Fruit fly (Drosophila melanogaster) whole organism, pupa: Measurements from ENCODE around the gene CG11334.

Experiments used
- CG10348 ChIP-seq: fragments of 200-800 bp; sonication (Bioruptor generic); IDR thresholded peaks from 2 replicates; pipeline ENCODE4 v1.3.6; 2022; ENCODE audit warnings: missing biosample characterization, missing genetic modification characterization
- CG12605 ChIP-seq: fragments of 200-800 bp; sonication (Bioruptor generic); IDR thresholded peaks from 2 replicates; pipeline ENCODE4 v1.3.6; 2022; ENCODE audit warnings: missing biosample characterization, missing genetic modification characterization
- CG13204 ChIP-seq: fragments of 200-800 bp; sonication (Bioruptor generic); optimal IDR thresholded peaks from 2 replicates; lab custom pipeline; 2018; ENCODE audit warnings: missing biosample characterization, mild to moderate bottlenecking, missing genetic modification characterization, moderate library complexity
- CG14655 ChIP-seq: fragments of 200-800 bp; sonication (Bioruptor generic); optimal IDR thresholded peaks from 3 replicates; lab custom pipeline; 2017; ENCODE audit warnings: mild to moderate bottlenecking, missing biosample characterization, missing genetic modification reagents, missing genetic modification characterization
- CG15710 ChIP-seq: fragments of 200-800 bp; sonication (Bioruptor generic); optimal IDR thresholded peaks from 2 replicates; lab custom pipeline; 2018; ENCODE audit warnings: missing biosample characterization, mild to moderate bottlenecking, missing genetic modification characterization, moderate library complexity
- CG17806 ChIP-seq: fragments of 200-800 bp; sonication (Bioruptor generic); optimal IDR thresholded peaks from 2 replicates; lab custom pipeline; 2018; ENCODE audit warnings: missing biosample characterization, mild to moderate bottlenecking, missing genetic modification characterization, moderate library complexity
- CG32121 ChIP-seq: fragments of 200-800 bp; sonication (Bioruptor generic); IDR thresholded peaks from 2 replicates; pipeline ENCODE4 v1.3.6; 2022; ENCODE audit warnings: missing biosample characterization, missing genetic modification characterization
- CG34367 ChIP-seq: fragments of 200-800 bp; sonication (Bioruptor generic); optimal IDR thresholded peaks from 2 replicates; lab custom pipeline; 2018; ENCODE audit warnings: missing biosample characterization, mild to moderate bottlenecking, missing genetic modification characterization
- CG4496 ChIP-seq: fragments of 200-800 bp; sonication (Bioruptor generic); IDR thresholded peaks from 3 replicates; pipeline ENCODE4 v1.3.6; 2022; ENCODE audit warnings: missing biosample characterization, missing genetic modification characterization
- CG8159 ChIP-seq: fragments of 200-800 bp; sonication (Bioruptor generic); optimal IDR thresholded peaks from 3 replicates; lab custom pipeline; 2018; ENCODE audit warnings: missing biosample characterization, mild to moderate bottlenecking, missing genetic modification characterization, moderate library complexity
- CG8301 ChIP-seq: fragments of 200-800 bp; sonication (Bioruptor generic); optimal IDR thresholded peaks from 2 replicates; lab custom pipeline; 2018; ENCODE audit warnings: missing biosample characterization, mild to moderate bottlenecking, missing genetic modification characterization
- CG9948 ChIP-seq: fragments of 200-800 bp; sonication (Bioruptor generic); optimal IDR thresholded peaks from 2 replicates; lab custom pipeline; 2018; ENCODE audit warnings: missing biosample characterization, mild to moderate bottlenecking, missing genetic modification characterization, moderate library complexity
- D1 ChIP-seq: fragments of 200-800 bp; sonication (Bioruptor generic); optimal IDR thresholded peaks from 2 replicates; lab custom pipeline; 2018; ENCODE audit warnings: missing biosample characterization, mild to moderate bottlenecking, missing genetic modification characterization, moderate library complexity
- EcR ChIP-seq: fragments of 200-800 bp; sonication (Bioruptor generic); optimal IDR thresholded peaks from 3 replicates; lab custom pipeline; 2019; ENCODE audit warnings: missing biosample characterization, missing genetic modification characterization, mild to moderate bottlenecking, moderate library complexity, missing genetic modification reagents
- Ets98B ChIP-seq: fragments of 200-800 bp; sonication (Bioruptor generic); IDR thresholded peaks from 2 replicates; pipeline ENCODE4 v1.3.6; 2022; ENCODE audit warnings: missing biosample characterization, missing genetic modification characterization
- Pif1A ChIP-seq: fragments of 200-800 bp; sonication (Bioruptor generic); optimal IDR thresholded peaks from 3 replicates; lab custom pipeline; 2016; ENCODE audit warnings: missing biosample characterization, missing genetic modification characterization
- Pif1B ChIP-seq: fragments of 200-800 bp; sonication (Bioruptor generic); optimal IDR thresholded peaks from 3 replicates; lab custom pipeline; 2016; ENCODE audit warnings: missing biosample characterization, missing genetic modification characterization
- Snoo ChIP-seq: fragments of 200-800 bp; sonication (Bioruptor generic); optimal IDR thresholded peaks from 3 replicates; lab custom pipeline; 2017; ENCODE audit warnings: missing biosample characterization, mild to moderate bottlenecking, missing genetic modification characterization, inconsistent platforms
- fd96Ca ChIP-seq: fragments of 200-800 bp; sonication (Bioruptor generic); IDR thresholded peaks from 3 replicates; pipeline ENCODE4 v1.3.6; 2022; ENCODE audit warnings: missing biosample characterization, missing genetic modification characterization
- gl ChIP-seq: fragments of 200-800 bp; sonication (Bioruptor generic); optimal IDR thresholded peaks from 2 replicates; lab custom pipeline; 2018; ENCODE audit warnings: missing biosample characterization, mild to moderate bottlenecking, missing genetic modification characterization

Gene CG11334

dm6 chr3R:31435619-31436018, 27.2 kb downstream of the CG11334 start:
- TF ChIP-seq CG17806 (tag; lab: Kevin White, UChicago) (no peak), CG34367 (tag; lab: Kevin White, UChicago) (no peak), EcR (GFP tag; lab: Kevin White, UChicago) (peak; percentile 25), Pif1A (no peak), Ets98B (GFP tag; lab: Robert Waterston, UW) (no peak)

- TF ChIP-seq CG12605 (no peak), D1 (no peak), CG15710 (tag; lab: Kevin White, UChicago) (peak; percentile 35), CG9948 (tag; lab: Kevin White, UChicago) (peak; percentile 9), CG32121 (GFP tag; lab: Robert Waterston, UW) (peak; percentile 13; the same call in 1 of the 2 replicates), CG4496 (peak; percentile 50; the same call in 1 of the 3 replicates), CG13204 (GFP tag; lab: Kevin White, UChicago) (no peak), Pif1A (peak; percentile 41), CG14655 (peak; percentile 58), Pif1B (GFP tag; lab: Kevin White, UChicago) (peak; percentile 30), CG17806 (tag; lab: Kevin White, UChicago) (peak; percentile 47), CG8159 (tag; lab: Kevin White, UChicago) (peak; percentile 53), CG34367 (tag; lab: Kevin White, UChicago) (peak; percentile 2), Snoo (tag; lab: Kevin White, UChicago) (peak; percentile 29), fd96Ca (GFP tag; lab: Robert Waterston, UW) (peak; percentile 54; the same call in 2 of the 3 replicates), CG8301 (peak; percentile 46), CG10348 (no peak)
Observed at dm6 chr3R:31424427-31424826, 38.4 kb downstream of the CG11334 start.

dm6 chr3R:31421995-31422394, 40.8 kb downstream of the CG11334 start:
- TF ChIP-seq CG8159 (tag; lab: Kevin White, UChicago): peak; percentile 3
- no peak for TF ChIP-seq CG14655
- no peak for TF ChIP-seq CG12605

- TF ChIP-seq CG8159 (tag; lab: Kevin White, UChicago) (no peak), Snoo (tag; lab: Kevin White, UChicago) (no peak), Pif1A (no peak), EcR (GFP tag; lab: Kevin White, UChicago) (no peak), CG9948 (tag; lab: Kevin White, UChicago) (no peak), CG34367 (tag; lab: Kevin White, UChicago) (no peak), Ets98B (GFP tag; lab: Robert Waterston, UW) (no peak)
Observed at dm6 chr3R:31420675-31421074, 42.2 kb downstream of the CG11334 start.

dm6 chr3R:31419531-31419930, 43.3 kb downstream of the CG11334 start:
- no peak for TF ChIP-seq D1
- TF ChIP-seq CG12605: no peak
- TF ChIP-seq gl: no peak
- no peak for TF ChIP-seq CG15710 (tag; lab: Kevin White, UChicago)
- no peak for TF ChIP-seq CG9948 (tag; lab: Kevin White, UChicago)
- TF ChIP-seq Snoo (tag; lab: Kevin White, UChicago): no peak
- no peak for TF ChIP-seq CG8301
- TF ChIP-seq fd96Ca (GFP tag; lab: Robert Waterston, UW): no peak
- TF ChIP-seq Ets98B (GFP tag; lab: Robert Waterston, UW): no peak
- no peak for TF ChIP-seq CG14655
- no peak for TF ChIP-seq CG8159 (tag; lab: Kevin White, UChicago)
- no peak for TF ChIP-seq CG10348
